Worm (Caenorhabditis elegans) whole organism, mixed stage, embryonic: ENCODE results near the gene Y44A6C.2.

Experiments used
- bed-3 ChIP-seq: fragments of 200-800 bp; sonication (Bioruptor generic); optimal IDR thresholded peaks from 3 replicates; lab custom pipeline; 2018; ENCODE audit warnings: mild to moderate bottlenecking, missing genetic modification characterization, moderate library complexity, missing compliant biosample characterization
- blmp-1 ChIP-seq: fragments of 150-350 bp; optimal IDR thresholded peaks from 2 replicates; lab custom pipeline; 2014; ENCODE audit warnings: missing biosample characterization, missing genetic modification characterization
- drap-1 ChIP-seq: fragments of 200-800 bp; sonication (Bioruptor generic); optimal IDR thresholded peaks from 3 replicates; lab custom pipeline; 2018; ENCODE audit warnings: mild to moderate bottlenecking, missing genetic modification characterization, missing compliant biosample characterization
- elt-3 ChIP-seq: fragments of 150-350 bp; optimal IDR thresholded peaks from 2 replicates; lab custom pipeline; 2014; ENCODE audit warnings: missing biosample characterization, missing genetic modification characterization
- nhr-12 ChIP-seq: fragments of 150-350 bp; optimal IDR thresholded peaks from 2 replicates; lab custom pipeline; 2014; ENCODE audit warnings: missing biosample characterization, missing genetic modification characterization
- nhr-28 ChIP-seq: fragments of 150-350 bp; optimal IDR thresholded peaks from 2 replicates; lab custom pipeline; 2014; ENCODE audit warnings: missing biosample characterization, missing genetic modification characterization
- unc-39 ChIP-seq: fragments of 150-350 bp; optimal IDR thresholded peaks from 2 replicates; lab custom pipeline; 2014; ENCODE audit warnings: missing biosample characterization, missing genetic modification characterization
- unc-62 ChIP-seq: fragments of 150-350 bp; optimal IDR thresholded peaks from 2 replicates; lab custom pipeline; 2014; ENCODE audit warnings: missing biosample characterization, missing genetic modification reagents, missing genetic modification characterization

ce11 chrV:20728763-20729350, 6.8 kb downstream of the Y44A6C.2 start, which contains the start of gene ipla-3:
- TF ChIP-seq unc-62 (GFP tag; lab: Kevin White, UChicago): no peak
- no peak for TF ChIP-seq unc-39
- TF ChIP-seq bed-3: no peak
- no peak for TF ChIP-seq drap-1 (GFP tag; lab: Kevin White, UChicago)
- TF ChIP-seq elt-3 (tag; lab: Kevin White, UChicago): no peak
- TF ChIP-seq blmp-1 (tag; lab: Kevin White, UChicago): no peak
- TF ChIP-seq nhr-12: no peak
- TF ChIP-seq nhr-28 (tag; lab: Kevin White, UChicago): no peak
